Fruit fly (Drosophila melanogaster): ENCODE data around the gene spdi.

Gene spdi

DNA sequence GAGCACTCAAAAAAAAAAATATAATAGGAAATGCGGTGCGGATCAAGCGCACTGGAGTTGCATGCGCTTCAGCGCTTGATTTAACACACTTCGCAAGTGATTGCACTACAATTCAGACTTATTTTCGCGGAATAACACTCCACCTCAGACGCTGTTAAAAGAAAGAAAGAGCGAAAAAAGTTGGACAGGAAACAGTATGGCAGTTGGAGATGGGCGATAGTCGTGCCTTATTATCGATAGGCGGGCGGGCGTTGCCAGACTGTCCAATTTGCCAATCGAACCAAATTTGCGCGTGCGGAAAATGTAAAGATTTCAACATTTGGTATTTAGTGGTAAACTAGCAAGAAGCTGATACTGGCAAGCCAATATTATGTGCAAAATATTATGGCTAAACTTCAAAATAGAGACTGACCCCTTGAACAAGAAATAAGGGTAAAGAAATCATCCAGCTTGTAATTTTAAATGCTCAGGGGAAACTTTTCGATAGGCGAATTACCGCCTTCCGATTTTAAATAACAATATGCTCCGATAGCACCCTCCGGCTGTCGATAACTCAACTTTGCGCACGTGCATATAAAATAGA lies 9.3 kb upstream of the spdi start, which contains the start of the genes RpL36 and Mybbp1A (continued):
- TF ChIP-seq CG15514 (GFP tag; optimal IDR thresholded peaks at IDR 0.05), result peak; percentile 93
- TF ChIP-seq en (GFP tag; optimal IDR thresholded peaks at IDR 0.05), result peak; percentile 56
- TF ChIP-seq cg (GFP tag; optimal IDR thresholded peaks at IDR 0.05), result peak; percentile 62
- peak; percentile 70 for TF ChIP-seq CG32772 (GFP tag; IDR thresholded peaks at IDR 0.05)
- TF ChIP-seq vvl (GFP tag; IDR thresholded peaks at IDR 0.05), result peak; percentile 78

DNA sequence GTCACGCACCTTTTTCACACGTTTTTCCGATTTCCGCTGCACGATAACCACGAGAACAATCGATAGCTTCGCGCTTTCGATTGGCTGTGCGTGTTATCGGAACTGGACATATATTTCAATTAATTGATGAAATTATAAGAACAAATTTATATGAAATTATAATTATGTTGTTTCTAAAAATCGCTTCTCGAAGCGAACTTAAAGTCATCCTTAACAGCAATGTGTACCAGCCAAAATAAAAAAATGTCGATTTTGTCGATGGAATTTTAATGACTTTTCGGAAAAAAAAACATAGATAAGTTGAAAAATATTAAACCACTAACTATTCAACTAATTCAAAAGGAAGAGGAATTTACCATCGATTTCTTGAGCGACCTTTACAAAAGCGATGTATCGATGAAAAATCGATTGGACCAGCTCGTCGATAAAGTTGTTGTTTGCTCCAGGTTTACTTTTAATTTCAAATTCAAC lies 5.2 kb upstream of the spdi start, which contains the start of the genes CG13364 and Hinfp:
CG13364 (minus strand) TSS at position 47 of the 471 bp plus-strand sequence.
Hinfp (plus strand) TSS at position 386 of the 471 bp plus-strand sequence.
- no peak for TF ChIP-seq CHES-1-like (GFP tag; optimal IDR thresholded peaks at IDR 0.05)
- TF ChIP-seq Mes4 (GFP tag; optimal IDR thresholded peaks at IDR 0.05), result no peak
- no peak for TF ChIP-seq Xbp1 (GFP tag; optimal IDR thresholded peaks at IDR 0.05)
- TF ChIP-seq ro (GFP tag; IDR thresholded peaks at IDR 0.05), result no peak
- peak; percentile 5 for TF ChIP-seq Sox100B (GFP tag; optimal IDR thresholded peaks at IDR 0.05)
- TF ChIP-seq hb (GFP tag; IDR thresholded peaks at IDR 0.05; ENCODE audit: partially characterized antibody), result peak; percentile 84
- peak; percentile 79 for TF ChIP-seq CG34224 (GFP tag; IDR thresholded peaks at IDR 0.05; ENCODE audit: partially characterized antibody)
- TF ChIP-seq MBD-R2 (GFP tag; IDR thresholded peaks at IDR 0.05), result peak; percentile 26; the same call in 1 of the 2 replicates
- TF ChIP-seq CG8359 (GFP tag; optimal IDR thresholded peaks at IDR 0.05; ENCODE audit: borderline replicate concordance), result no peak
- TF ChIP-seq CG4730 (GFP tag; IDR thresholded peaks at IDR 0.05), result no peak
- peak; percentile 24 for TF ChIP-seq pzg (GFP tag; optimal IDR thresholded peaks at IDR 0.05)
- TF ChIP-seq CG2678 (tag; optimal IDR thresholded peaks at IDR 0.05), result peak; percentile 6
- no peak for TF ChIP-seq CG17385 (GFP tag; optimal IDR thresholded peaks at IDR 0.05)
- peak; percentile 23 for TF ChIP-seq CG2129 (GFP tag; IDR thresholded peaks at IDR 0.05; ENCODE audit: partially characterized antibody)
- TF ChIP-seq wdn (GFP tag; IDR thresholded peaks at IDR 0.05), result no peak
- peak; percentile 13; the same call in 1 of the 2 replicates for TF ChIP-seq CG4360 (GFP tag; IDR thresholded peaks at IDR 0.05)
- TF ChIP-seq vnd (GFP tag; IDR thresholded peaks at IDR 0.05; ENCODE audit: partially characterized antibody), result peak; percentile 97
- TF ChIP-seq mld (GFP tag; IDR thresholded peaks at IDR 0.05; ENCODE audit: partially characterized antibody), result peak; percentile 69; the same call in 2 of the 3 replicates
- TF ChIP-seq CG17361 (GFP tag; IDR thresholded peaks at IDR 0.05), result peak; percentile 37; the same call in 2 of the 3 replicates
- TF ChIP-seq nau (GFP tag; optimal IDR thresholded peaks at IDR 0.05), result no peak
- peak; percentile 75 for TF ChIP-seq BEAF-32 (GFP tag; optimal IDR thresholded peaks at IDR 0.05)
- TF ChIP-seq chif (GFP tag; optimal IDR thresholded peaks at IDR 0.05), result no peak
- TF ChIP-seq tna (GFP tag; IDR thresholded peaks at IDR 0.05; ENCODE audit: partially characterized antibody), result peak; percentile 88
- TF ChIP-seq lbe (GFP tag; optimal IDR thresholded peaks at IDR 0.05), result peak; percentile 19
- no peak for TF ChIP-seq ara (GFP tag; IDR thresholded peaks at IDR 0.05)
- no peak for TF ChIP-seq usp (GFP tag; optimal IDR thresholded peaks at IDR 0.05)
- no peak for TF ChIP-seq ham (GFP tag; IDR thresholded peaks at IDR 0.05)
- TF ChIP-seq CG6791 (GFP tag; IDR thresholded peaks at IDR 0.05; ENCODE audit: partially characterized antibody), result peak; percentile 86
- peak; percentile 11; the same call in 1 of the 2 replicates for TF ChIP-seq E2f2 (GFP tag; IDR thresholded peaks at IDR 0.05)
- TF ChIP-seq Atf-2 (GFP tag; optimal IDR thresholded peaks at IDR 0.05), result no peak
- no peak for TF ChIP-seq CG14050 (GFP tag; IDR thresholded peaks at IDR 0.05)
- no peak for TF ChIP-seq CG4707 (GFP tag; optimal IDR thresholded peaks at IDR 0.05)
- peak; percentile 64 for TF ChIP-seq Bgb (GFP tag; IDR thresholded peaks at IDR 0.05; ENCODE audit: partially characterized antibody)
- TF ChIP-seq CG7963 (GFP tag; IDR thresholded peaks at IDR 0.05; ENCODE audit: partially characterized antibody), result peak; percentile 66
- no peak for TF ChIP-seq Blimp-1 (GFP tag; optimal IDR thresholded peaks at IDR 0.05)
- peak; percentile 30 for TF ChIP-seq CG9727 (GFP tag; optimal IDR thresholded peaks at IDR 0.05)
- peak; percentile 61 for TF ChIP-seq inv (GFP tag; IDR thresholded peaks at IDR 0.05; ENCODE audit: partially characterized antibody)
- peak; percentile 39; the same call in 1 of the 2 replicates for TF ChIP-seq CG31441 (GFP tag; IDR thresholded peaks at IDR 0.05)
- TF ChIP-seq esg (GFP tag; conservative IDR thresholded peaks at IDR 0.05), result no peak
- TF ChIP-seq Dad (GFP tag; optimal IDR thresholded peaks at IDR 0.05), result no peak
- TF ChIP-seq CG30020 (tag; optimal IDR thresholded peaks at IDR 0.05), result peak; percentile 17
- peak; percentile 19 for TF ChIP-seq gem (tag; optimal IDR thresholded peaks at IDR 0.05)
